Worm (Caenorhabditis elegans): Measurements from ENCODE around the gene mtrr-1.
A peak's percentile ranks its signal among the peaks of the same experiment; 100 is the strongest.

mtrr-1 gene

ce11 chrII:9261931-9262562, 23.7 kb upstream of the mtrr-1 start, which contains the start of gene aqp-2 (continued):
- no peak for TF ChIP-seq fkh-4 (tag; optimal IDR thresholded peaks at IDR 0.05; ENCODE audit: borderline replicate concordance)
- TF ChIP-seq nhr-77 (tag; optimal IDR thresholded peaks at IDR 0.05), result no peak
- TF ChIP-seq egl-13 (tag; optimal IDR thresholded peaks at IDR 0.05), result peak; percentile 22
- TF ChIP-seq mef-2 (tag; optimal IDR thresholded peaks at IDR 0.05), result no peak
- no peak for TF ChIP-seq fkh-8 (tag; optimal IDR thresholded peaks at IDR 0.05)
- TF ChIP-seq lin-14 (GFP tag; optimal IDR thresholded peaks at IDR 0.05), result peak; percentile 90
- no peak for TF ChIP-seq ama-1 (optimal IDR thresholded peaks at IDR 0.05)
- peak; percentile 39 for TF ChIP-seq tbx-2 (tag; optimal IDR thresholded peaks at IDR 0.05)
- TF ChIP-seq lin-15B (tag; optimal IDR thresholded peaks at IDR 0.05), result no peak
- peak; percentile 53 for TF ChIP-seq mep-1 (tag; optimal IDR thresholded peaks at IDR 0.05)
- TF ChIP-seq nhr-47 (tag; optimal IDR thresholded peaks at IDR 0.05), result peak; percentile 30
- TF ChIP-seq pax-3 (tag; optimal IDR thresholded peaks at IDR 0.05), result no peak
- peak; percentile 9 for TF ChIP-seq skn-1 (tag; optimal IDR thresholded peaks at IDR 0.05)
- TF ChIP-seq pag-3 (tag; optimal IDR thresholded peaks at IDR 0.05; ENCODE audit: borderline replicate concordance, insufficient read depth), result peak; percentile 84
- TF ChIP-seq zip-4 (GFP tag; optimal IDR thresholded peaks at IDR 0.05), result no peak
- no peak for TF ChIP-seq lin-13 (GFP tag; optimal IDR thresholded peaks at IDR 0.05)
- no peak for TF ChIP-seq pqm-1 (tag; optimal IDR thresholded peaks at IDR 0.05)
- TF ChIP-seq nhr-12 (tag; optimal IDR thresholded peaks at IDR 0.05), result no peak
- no peak for TF ChIP-seq mab-9 (GFP tag; IDR thresholded peaks at IDR 0.05)
- peak; percentile 86 for TF ChIP-seq nhr-71 (tag; optimal IDR thresholded peaks at IDR 0.05)
- no peak for TF ChIP-seq grh-1 (GFP tag; IDR thresholded peaks at IDR 0.05)
- peak; percentile 72 for TF ChIP-seq snu-23 (GFP tag; optimal IDR thresholded peaks at IDR 0.05)
- no peak for TF ChIP-seq ceh-8 (GFP tag; optimal IDR thresholded peaks at IDR 0.05)
- no peak for TF ChIP-seq elt-3 (tag; optimal IDR thresholded peaks at IDR 0.05)
- TF ChIP-seq C16A3.4 (tag; optimal IDR thresholded peaks at IDR 0.05), result no peak
- TF ChIP-seq nhr-237 (tag; optimal IDR thresholded peaks at IDR 0.05), result no peak
- peak; percentile 36 for TF ChIP-seq xbp-1 (tag; optimal IDR thresholded peaks at IDR 0.05)
- no peak for TF ChIP-seq ceh-82 (tag; optimal IDR thresholded peaks at IDR 0.05)
- TF ChIP-seq unc-86 (tag; optimal IDR thresholded peaks at IDR 0.05), result no peak
- TF ChIP-seq zag-1 (tag; optimal IDR thresholded peaks at IDR 0.05), result no peak
- TF ChIP-seq lin-35 (GFP tag; optimal IDR thresholded peaks at IDR 0.05), result no peak
- no peak for TF ChIP-seq snpc-4 (tag; optimal IDR thresholded peaks at IDR 0.05)

- TF ChIP-seq elt-2 (tag; optimal IDR thresholded peaks at IDR 0.05), result no peak
- no peak for TF ChIP-seq lin-15B (tag; optimal IDR thresholded peaks at IDR 0.05)
- TF ChIP-seq aly-2 (tag; optimal IDR thresholded peaks at IDR 0.05), result no peak
- no peak for TF ChIP-seq lin-14 (GFP tag; optimal IDR thresholded peaks at IDR 0.05)
- no peak for TF ChIP-seq ceh-63 (GFP tag; optimal IDR thresholded peaks at IDR 0.05)
- TF ChIP-seq swsn-7 (tag; optimal IDR thresholded peaks at IDR 0.05), result no peak
- no peak for TF ChIP-seq fkh-8 (tag; optimal IDR thresholded peaks at IDR 0.05)
- no peak for TF ChIP-seq aha-1 (tag; optimal IDR thresholded peaks at IDR 0.05)
Observed at ce11 chrII:9262845-9263402, 22.9 kb upstream of the mtrr-1 start.

- no peak for TF ChIP-seq hpl-2 (GFP tag; optimal IDR thresholded peaks at IDR 0.05)
- no peak for TF ChIP-seq zag-1 (tag; optimal IDR thresholded peaks at IDR 0.05)
- TF ChIP-seq nhr-20 (tag; optimal IDR thresholded peaks at IDR 0.05), result peak; percentile 15
- peak; percentile 27 for TF ChIP-seq lir-3 (tag; optimal IDR thresholded peaks at IDR 0.05; ENCODE audit: poor library complexity)
- peak; percentile 48 for TF ChIP-seq swsn-7 (tag; optimal IDR thresholded peaks at IDR 0.05)
- TF ChIP-seq C34B4.2 (tag; optimal IDR thresholded peaks at IDR 0.05), result no peak
- TF ChIP-seq hlh-4 (tag; optimal IDR thresholded peaks at IDR 0.05), result no peak
- no peak for TF ChIP-seq ceh-82 (tag; optimal IDR thresholded peaks at IDR 0.05)
- no peak for TF ChIP-seq isw-1 (GFP tag; IDR thresholded peaks at IDR 0.05)
- no peak for TF ChIP-seq nhr-28 (tag; optimal IDR thresholded peaks at IDR 0.05)
- TF ChIP-seq hlh-17 (GFP tag; optimal IDR thresholded peaks at IDR 0.05; ENCODE audit: borderline replicate concordance), result no peak
- TF ChIP-seq lin-15B (tag; optimal IDR thresholded peaks at IDR 0.05), result no peak
- TF ChIP-seq nhr-84 (tag; optimal IDR thresholded peaks at IDR 0.05), result no peak
- no peak for TF ChIP-seq ceh-88 (GFP tag; IDR thresholded peaks at IDR 0.05)
- TF ChIP-seq snu-23 (GFP tag; optimal IDR thresholded peaks at IDR 0.05), result peak; percentile 3
- TF ChIP-seq pax-3 (tag; optimal IDR thresholded peaks at IDR 0.05), result peak; percentile 66
- TF ChIP-seq ama-1 (optimal IDR thresholded peaks at IDR 0.05), result no peak
- no peak for TF ChIP-seq alr-1 (tag; optimal IDR thresholded peaks at IDR 0.05; ENCODE audit: borderline replicate concordance)
- TF ChIP-seq ceh-8 (GFP tag; optimal IDR thresholded peaks at IDR 0.05), result peak; percentile 51
- TF ChIP-seq grh-1 (GFP tag; IDR thresholded peaks at IDR 0.05), result no peak
- peak; percentile 96 for TF ChIP-seq fkh-8 (tag; optimal IDR thresholded peaks at IDR 0.05)
- no peak for TF ChIP-seq mab-9 (GFP tag; IDR thresholded peaks at IDR 0.05)
Observed at ce11 chrII:9263784-9264183, 22.0 kb upstream of the mtrr-1 start.

Measured in whole organism, L1 larva.